Fruit fly (Drosophila melanogaster) whole organism, embryonic: ENCODE results near the gene RpS9.
A peak's percentile ranks its signal among the peaks of the same experiment; 100 is the strongest.

Experiments
- ATbp ChIP-seq: fragments of 200-800 bp; sonication (Bioruptor generic); optimal IDR thresholded peaks from 2 replicates; lab custom pipeline; 2017; ENCODE audit warnings: missing biosample characterization, mild to moderate bottlenecking, missing genetic modification characterization, missing genetic modification reagents
- Adf1 ChIP-seq: fragments of 200-800 bp; sonication (Bioruptor generic); IDR thresholded peaks from 2 replicates; pipeline ENCODE4 v1.3.6; 2022; ENCODE audit warnings: missing biosample characterization, missing genetic modification characterization
- Asciz ChIP-seq: fragments of 200-800 bp; sonication (Bioruptor generic); optimal IDR thresholded peaks from 2 replicates; lab custom pipeline; 2017; ENCODE audit warnings: missing biosample characterization, mild to moderate bottlenecking, missing genetic modification characterization, missing genetic modification reagents
- B-H2 ChIP-seq: fragments of 200-800 bp; sonication (Bioruptor generic); optimal IDR thresholded peaks from 2 replicates; lab custom pipeline; 2018; ENCODE audit warnings: missing biosample characterization, mild to moderate bottlenecking, missing genetic modification characterization
- CG1233 ChIP-seq: fragments of 200-800 bp; sonication (Bioruptor generic); optimal IDR thresholded peaks from 4 replicates; lab custom pipeline; 2018; ENCODE audit warnings: missing biosample characterization, mild to moderate bottlenecking, missing genetic modification characterization
- CG13424 ChIP-seq: fragments of 200-800 bp; sonication (Bioruptor generic); optimal IDR thresholded peaks from 2 replicates; lab custom pipeline; 2019; ENCODE audit warnings: missing biosample characterization, mild to moderate bottlenecking, missing genetic modification characterization, moderate library complexity
- CG13775 ChIP-seq: fragments of 200-800 bp; sonication (Bioruptor generic); optimal IDR thresholded peaks from 3 replicates; lab custom pipeline; 2017; ENCODE audit warnings: missing biosample characterization, mild to moderate bottlenecking, missing genetic modification characterization
- CG14050 ChIP-seq: fragments of 200-800 bp; sonication (Bioruptor generic); IDR thresholded peaks from 3 replicates; pipeline ENCODE4 v1.3.6; 2022; ENCODE audit warnings: missing biosample characterization, missing genetic modification characterization
- CG14441 ChIP-seq: fragments of 200-800 bp; sonication (Bioruptor generic); IDR thresholded peaks from 2 replicates; pipeline ENCODE4 v1.3.6; 2022; ENCODE audit warnings: missing biosample characterization, missing genetic modification characterization
- CG17568 ChIP-seq: fragments of 200-800 bp; sonication (Bioruptor generic); optimal IDR thresholded peaks from 2 replicates; lab custom pipeline; 2018; ENCODE audit warnings: missing biosample characterization, mild to moderate bottlenecking, missing genetic modification characterization, moderate library complexity
- CG1792 ChIP-seq: fragments of 200-800 bp; sonication (Bioruptor generic); optimal IDR thresholded peaks from 2 replicates; lab custom pipeline; 2016; ENCODE audit warnings: missing biosample characterization, missing genetic modification characterization
- CG18764 ChIP-seq: fragments of 200-800 bp; sonication (Bioruptor generic); optimal IDR thresholded peaks from 3 replicates; lab custom pipeline; 2016; ENCODE audit warnings: missing biosample characterization, missing genetic modification characterization
- CG30431 ChIP-seq: fragments of 200-800 bp; sonication (Bioruptor generic); optimal IDR thresholded peaks from 2 replicates; lab custom pipeline; 2017; ENCODE audit warnings: missing biosample characterization, missing genetic modification characterization
- CG3163 ChIP-seq: fragments of 200-800 bp; sonication (Bioruptor generic); optimal IDR thresholded peaks from 3 replicates; lab custom pipeline; 2016; ENCODE audit warnings: missing biosample characterization, missing genetic modification characterization
- CG32772 ChIP-seq: fragments of 200-800 bp; sonication (Bioruptor generic); IDR thresholded peaks from 2 replicates; pipeline ENCODE4 v1.3.6; 2022; ENCODE audit warnings: missing biosample characterization, missing genetic modification characterization
- CG33557 ChIP-seq: fragments of 200-800 bp; sonication (Bioruptor generic); optimal IDR thresholded peaks from 2 replicates; lab custom pipeline; 2019; ENCODE audit warnings: missing biosample characterization, mild to moderate bottlenecking, missing genetic modification characterization, moderate library complexity
- CG7786 ChIP-seq: fragments of 200-800 bp; sonication (Bioruptor generic); optimal IDR thresholded peaks from 2 replicates; lab custom pipeline; 2016; ENCODE audit warnings: missing biosample characterization, missing genetic modification characterization
- CG7839 ChIP-seq: fragments of 200-800 bp; sonication (Bioruptor generic); optimal IDR thresholded peaks from 3 replicates; lab custom pipeline; 2018; ENCODE audit warnings: missing biosample characterization, mild to moderate bottlenecking, missing genetic modification characterization, moderate library complexity
- CG8290 ChIP-seq, 3 experiments: fragments of 200-800 bp; sonication (Bioruptor generic); optimal IDR thresholded peaks; 2 replicates each; lab custom pipeline; 2016 to 2019; ENCODE audit warnings: missing biosample characterization in 3 of 3, missing genetic modification characterization in 3 of 3, mild to moderate bottlenecking in 2 of 3, moderate library complexity in 1 of 3
- CG9876 ChIP-seq: fragments of 200-800 bp; sonication (Bioruptor generic); optimal IDR thresholded peaks from 2 replicates; lab custom pipeline; 2016; ENCODE audit warnings: missing biosample characterization, missing genetic modification characterization
- CoRest ChIP-seq: fragments of 200-800 bp; sonication (Bioruptor generic); optimal IDR thresholded peaks from 3 replicates; lab custom pipeline; 2018; ENCODE audit warnings: missing biosample characterization, mild to moderate bottlenecking, missing genetic modification characterization, moderate library complexity
- CrebB ChIP-seq: fragments of 200-800 bp; sonication (Bioruptor generic); optimal IDR thresholded peaks from 3 replicates; lab custom pipeline; 2018; ENCODE audit warnings: missing biosample characterization, mild to moderate bottlenecking, missing genetic modification characterization
- Deaf1 ChIP-seq: fragments of 200-800 bp; optimal IDR thresholded peaks from 3 replicates; lab custom pipeline; 2019; ENCODE audit warnings: missing biosample characterization, mild to moderate bottlenecking, missing genetic modification characterization, moderate library complexity
- HHEX ChIP-seq: fragments of 200-800 bp; sonication (Bioruptor generic); optimal IDR thresholded peaks from 3 replicates; lab custom pipeline; 2017; ENCODE audit warnings: missing biosample characterization, mild to moderate bottlenecking, missing genetic modification characterization, missing genetic modification reagents
- Jarid2 ChIP-seq: fragments of 200-800 bp; sonication (Bioruptor generic); optimal IDR thresholded peaks from 3 replicates; lab custom pipeline; 2017; ENCODE audit warnings: mild to moderate bottlenecking, missing biosample characterization, missing genetic modification reagents, missing genetic modification characterization
- NFAT ChIP-seq: fragments of 200-800 bp; sonication (Bioruptor generic); IDR thresholded peaks from 2 replicates; pipeline ENCODE4 v1.3.6; 2022; ENCODE audit warnings: missing biosample characterization, missing genetic modification characterization
- NK7.1 ChIP-seq: fragments of 200-800 bp; sonication (Bioruptor generic); optimal IDR thresholded peaks from 3 replicates; lab custom pipeline; 2016; ENCODE audit warnings: missing biosample characterization, missing genetic modification characterization
- Oli ChIP-seq: fragments of 200-800 bp; sonication (Bioruptor generic); optimal IDR thresholded peaks from 2 replicates; lab custom pipeline; 2018; ENCODE audit warnings: missing biosample characterization, mild to moderate bottlenecking, missing genetic modification characterization, moderate library complexity
- Six4 ChIP-seq: fragments of 200-800 bp; sonication (Bioruptor generic); optimal IDR thresholded peaks from 2 replicates; lab custom pipeline; 2016; ENCODE audit warnings: missing biosample characterization, missing genetic modification characterization
- Sry-β ChIP-seq: fragments of 200-800 bp; sonication (Bioruptor generic); optimal IDR thresholded peaks from 2 replicates; lab custom pipeline; 2018; ENCODE audit warnings: missing biosample characterization, mild to moderate bottlenecking, missing genetic modification characterization, moderate library complexity
- TFAM ChIP-seq: fragments of 200-800 bp; sonication (Bioruptor generic); optimal IDR thresholded peaks from 2 replicates; lab custom pipeline; 2017; ENCODE audit warnings: missing biosample characterization, missing genetic modification characterization, inconsistent platforms
- amos ChIP-seq: fragments of 200-800 bp; sonication (Bioruptor generic); IDR thresholded peaks from 2 replicates; pipeline ENCODE4 v1.3.6; 2022; ENCODE audit warnings: missing biosample characterization, missing genetic modification characterization; ENCODE audit not compliant: partially characterized antibody
- ato ChIP-seq: fragments of 200-800 bp; sonication (Bioruptor generic); IDR thresholded peaks from 2 replicates; pipeline ENCODE4 v1.3.6; 2022; ENCODE audit warnings: missing biosample characterization, missing genetic modification characterization; ENCODE audit not compliant: partially characterized antibody
- bbx ChIP-seq: fragments of 200-800 bp; sonication (Bioruptor generic); IDR thresholded peaks from 2 replicates; pipeline ENCODE4 v1.3.6; 2022; ENCODE audit warnings: missing biosample characterization, missing genetic modification characterization; ENCODE audit not compliant: partially characterized antibody
- chn ChIP-seq: fragments of 200-800 bp; sonication (Bioruptor generic); optimal IDR thresholded peaks from 2 replicates; lab custom pipeline; 2016; ENCODE audit warnings: missing biosample characterization, missing genetic modification characterization
- corto ChIP-seq: fragments of 200-800 bp; sonication (Bioruptor generic); optimal IDR thresholded peaks from 2 replicates; lab custom pipeline; 2016; ENCODE audit warnings: missing biosample characterization, mild to moderate bottlenecking, missing genetic modification characterization, moderate library complexity
- crp ChIP-seq, 2 experiments: fragments of 200-800 bp; sonication (Bioruptor generic); optimal IDR thresholded peaks; 2 replicates in 1 of 2; 3 replicates in 1 of 2; lab custom pipeline; 2017; ENCODE audit warnings: missing biosample characterization in 2 of 2, missing genetic modification characterization in 2 of 2, mild to moderate bottlenecking in 1 of 2, moderate library complexity in 1 of 2
- dm ChIP-seq: fragments of 200-800 bp; sonication (Bioruptor generic); optimal IDR thresholded peaks from 3 replicates; lab custom pipeline; 2016; ENCODE audit warnings: missing biosample characterization, missing genetic modification characterization
- ftz-f1 ChIP-seq: fragments of 200-800 bp; sonication (Bioruptor generic); optimal IDR thresholded peaks from 2 replicates; lab custom pipeline; 2016; ENCODE audit warnings: missing biosample characterization, missing genetic modification characterization
- hbn ChIP-seq: fragments of 200-800 bp; sonication (Bioruptor generic); IDR thresholded peaks from 2 replicates; pipeline ENCODE4 v1.3.6; 2022; ENCODE audit warnings: missing biosample characterization, missing genetic modification characterization; ENCODE audit not compliant: partially characterized antibody
- ken ChIP-seq: fragments of 200-800 bp; sonication (Bioruptor generic); IDR thresholded peaks from 3 replicates; pipeline ENCODE4 v1.3.6; 2022; ENCODE audit warnings: missing biosample characterization, missing genetic modification characterization
- nerfin-2 ChIP-seq: fragments of 200-800 bp; sonication (Bioruptor generic); IDR thresholded peaks from 2 replicates; pipeline ENCODE4 v1.3.6; 2022; ENCODE audit warnings: missing biosample characterization, missing genetic modification characterization; ENCODE audit not compliant: partially characterized antibody
- sc ChIP-seq, 3 experiments: fragments of >200 bp in 2 of 3; fragments of 200-800 bp in 1 of 3; sonication (Bioruptor generic) in 1 of 3; optimal IDR thresholded peaks; 2 replicates in 2 of 3; 3 replicates in 1 of 3; lab custom pipeline; 2017; ENCODE audit warnings: mild to moderate bottlenecking in 1 of 3, missing biosample characterization in 1 of 3, missing genetic modification characterization in 1 of 3, missing genetic modification reagents in 1 of 3
- sens ChIP-seq: fragments of 200-800 bp; sonication (Bioruptor generic); peaks from one replicate; lab custom pipeline; 2016; ENCODE audit warnings: missing biosample characterization, missing genetic modification characterization
- sr ChIP-seq: fragments of 200-800 bp; sonication (Bioruptor generic); IDR thresholded peaks from 3 replicates; pipeline ENCODE4 v1.3.6; 2022; ENCODE audit warnings: missing biosample characterization, missing genetic modification characterization
- sug ChIP-seq: fragments of 200-800 bp; optimal IDR thresholded peaks from 2 replicates; lab custom pipeline; 2019; ENCODE audit warnings: missing biosample characterization, mild to moderate bottlenecking, missing genetic modification characterization, moderate library complexity
- vfl ChIP-seq: fragments of 200-800 bp; sonication (Bioruptor generic); optimal IDR thresholded peaks from 2 replicates; lab custom pipeline; 2016; ENCODE audit warnings: missing biosample characterization, missing genetic modification characterization
- z ChIP-seq: fragments of 200-800 bp; sonication (Bioruptor generic); IDR thresholded peaks from 3 replicates; pipeline ENCODE4 v1.3.6; 2022; ENCODE audit warnings: missing biosample characterization, missing genetic modification characterization
- zfh2 ChIP-seq: fragments of 200-800 bp; sonication (Bioruptor generic); optimal IDR thresholded peaks from 2 replicates; lab custom pipeline; 2016; ENCODE audit warnings: missing biosample characterization, missing genetic modification characterization

RpS9 gene

DNA sequence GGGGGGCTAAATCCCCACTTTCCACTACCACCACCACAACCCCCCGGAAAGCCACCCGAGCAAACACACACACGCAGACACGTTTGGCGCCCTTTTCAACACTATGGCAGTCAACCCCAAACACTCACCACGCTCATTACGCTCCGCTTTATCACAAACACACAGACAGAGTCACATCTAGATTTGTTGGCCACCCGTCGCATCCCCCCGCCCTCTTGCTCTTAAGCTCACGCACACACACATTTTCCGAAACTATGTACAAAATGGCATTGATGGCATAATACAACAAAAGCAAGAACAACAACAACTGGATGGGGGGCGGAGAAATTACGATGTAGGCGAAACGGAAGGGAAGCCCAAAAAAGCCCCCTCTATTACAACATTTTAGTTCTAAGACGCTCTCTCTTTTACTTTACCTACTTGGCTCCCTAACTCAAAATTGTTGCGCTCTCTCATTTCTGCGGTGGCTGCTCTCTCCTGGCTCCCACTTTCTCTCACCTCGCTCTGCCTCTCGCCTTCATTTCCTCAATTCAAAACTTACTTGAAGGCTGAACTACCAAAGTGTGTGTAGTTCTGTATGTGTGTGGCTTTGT, 45.6 kb downstream of the RpS9 start (continued):
- TF ChIP-seq vfl (GFP tag; lab: Kevin White, UChicago) (no peak), CrebB (peak; percentile 22), crp (GFP tag; optimal IDR thresholded peaks at IDR 0.05; lab: Kevin White, UChicago) (no peak), hbn (GFP tag; lab: Robert Waterston, UW) (peak; percentile 23; the same call in 1 of the 2 replicates), ken (GFP tag; lab: Robert Waterston, UW) (no peak), z (GFP tag; lab: Robert Waterston, UW) (0 out of 3 replicates have a peak, but pooled peaks have one; percentile 16), NFAT (no peak), ato (GFP tag; lab: Robert Waterston, UW) (no peak), HHEX (GFP tag; lab: Kevin White, UChicago) (no peak), corto (GFP tag; lab: Kevin White, UChicago) (no peak), dm (no peak), B-H2 (GFP tag; lab: Kevin White, UChicago) (no peak), CG18764 (GFP tag; lab: Kevin White, UChicago) (no peak), Deaf1 (tag; lab: Kevin White, UChicago) (peak; percentile 5), Sry-β (GFP tag; lab: Kevin White, UChicago) (no peak), CG7786 (GFP tag; lab: Kevin White, UChicago) (no peak), CG7839 (tag; lab: Kevin White, UChicago) (no peak), Adf1 (peak; percentile 51; the same call in 1 of the 2 replicates), sug (tag; lab: Kevin White, UChicago) (peak; percentile 76), CG14441 (GFP tag; lab: Robert Waterston, UW) (no peak), CG17568 (GFP tag; lab: Kevin White, UChicago) (no peak), CG33557 (GFP tag; lab: Kevin White, UChicago) (peak; percentile 1), CG8290 (GFP tag; optimal IDR thresholded peaks at IDR 0.05; lab: Kevin White, UChicago) (no peak), CG8290 (tag; optimal IDR thresholded peaks at IDR 0.05; lab: Kevin White, UChicago) (peak; percentile 10 to 50), CG1792 (GFP tag; lab: Kevin White, UChicago) (no peak), Oli (tag; lab: Kevin White, UChicago) (no peak), bbx (peak; percentile 31; the same call in 1 of the 2 replicates), nerfin-2 (GFP tag; lab: Robert Waterston, UW) (no peak), Asciz (GFP tag; lab: Kevin White, UChicago) (no peak), Six4 (GFP tag; lab: Kevin White, UChicago) (no peak), chn (GFP tag; lab: Kevin White, UChicago) (peak; percentile 28), CG30431 (GFP tag; lab: Kevin White, UChicago) (no peak), amos (no peak), CG13775 (no peak), CG3163 (GFP tag; lab: Kevin White, UChicago) (peak; percentile 11), zfh2 (GFP tag; lab: Kevin White, UChicago) (no peak), ftz-f1 (GFP tag; lab: Kevin White, UChicago) (no peak), sens (GFP tag; lab: Kevin White, UChicago) (peak; percentile 31), sr (no peak), CG32772 (GFP tag; lab: Robert Waterston, UW) (no peak), Jarid2 (GFP tag; lab: Kevin White, UChicago) (peak; percentile 13), ATbp (GFP tag; lab: Kevin White, UChicago) (no peak), CG14050 (GFP tag; lab: Robert Waterston, UW) (no peak), CG1233 (GFP tag; lab: Kevin White, UChicago) (no peak), sc (optimal IDR thresholded peaks at IDR 0.05; lab: Kevin White, UChicago) (no peak), sc (GFP tag; optimal IDR thresholded peaks at IDR 0.05; lab: Kevin White, UChicago) (no peak), CoRest (tag; lab: Kevin White, UChicago) (no peak), CG13424 (tag; lab: Kevin White, UChicago) (no peak), CG9876 (GFP tag; lab: Kevin White, UChicago) (no peak), NK7.1 (GFP tag; lab: Kevin White, UChicago) (no peak), TFAM (GFP tag; lab: Kevin White, UChicago) (no peak)
